Fruit fly (Drosophila melanogaster): ENCODE measurements around the gene heph.

Gene heph

dm6 chr3R:32022088-32022487, 6.8 kb upstream of the heph start:
- TF ChIP-seq Hr83 (GFP tag; optimal IDR thresholded peaks at IDR 0.05; ENCODE audit: poor library complexity, severe bottlenecking) = no peak

DNA sequence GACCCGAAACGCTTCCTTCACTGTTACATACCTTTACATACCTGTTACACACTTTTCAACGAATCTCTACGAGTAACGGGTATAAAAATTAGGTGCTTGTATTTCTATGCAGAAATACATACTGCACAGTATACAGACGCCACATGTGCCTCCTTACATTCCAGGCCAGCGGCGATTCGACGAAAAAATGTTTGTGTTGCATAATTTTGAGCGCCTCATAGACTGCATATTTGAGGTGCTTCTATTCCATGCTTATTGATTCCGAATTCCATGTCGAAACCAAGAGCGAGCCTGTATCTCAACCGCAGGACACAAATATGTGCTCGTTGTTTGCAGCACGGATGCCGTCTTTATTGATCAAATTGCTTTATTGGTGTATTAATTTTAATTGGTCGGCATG, 9.0 kb downstream of the heph start:
- TF ChIP-seq sv (GFP tag; optimal IDR thresholded peaks at IDR 0.05) = no peak
- no peak for TF ChIP-seq woc (GFP tag; optimal IDR thresholded peaks at IDR 0.05)
- no peak for TF ChIP-seq h (GFP tag; optimal IDR thresholded peaks at IDR 0.05)
- no peak for TF ChIP-seq sage (GFP tag; optimal IDR thresholded peaks at IDR 0.05)
- TF ChIP-seq usp (GFP tag; optimal IDR thresholded peaks at IDR 0.05) = no peak
- no peak for TF ChIP-seq lola (GFP tag; optimal IDR thresholded peaks at IDR 0.05)
- TF ChIP-seq dsf (GFP tag; optimal IDR thresholded peaks at IDR 0.05; ENCODE audit: borderline replicate concordance) = no peak
- no peak for TF ChIP-seq dl (GFP tag; optimal IDR thresholded peaks at IDR 0.05; ENCODE audit: insufficient read depth in 1 of 2, partially characterized antibody in 2 of 2)
- no peak for TF ChIP-seq rgr (GFP tag; optimal IDR thresholded peaks at IDR 0.05)

DNA sequence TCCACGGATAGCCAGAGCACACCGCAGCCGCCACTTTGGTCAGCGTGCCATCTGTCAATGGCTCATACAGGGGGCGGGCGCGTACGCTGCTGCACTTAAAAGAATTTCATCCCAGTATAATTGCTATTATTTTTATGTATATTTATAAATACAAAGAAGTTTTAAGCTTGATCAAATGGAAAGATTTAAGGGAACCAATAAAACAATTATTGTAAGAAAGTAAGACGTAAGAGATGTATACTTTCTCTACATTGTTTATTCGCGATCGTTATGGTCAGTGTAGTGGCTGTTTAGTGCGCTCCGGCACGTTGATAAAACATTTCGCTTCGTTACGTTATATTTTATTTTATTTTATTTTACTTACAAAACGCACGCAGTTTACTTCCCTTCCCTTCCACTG, 23.5 kb downstream of the heph start:
- TF ChIP-seq brk (GFP tag; optimal IDR thresholded peaks at IDR 0.05) (no peak), br (GFP tag; optimal IDR thresholded peaks at IDR 0.05) (no peak), sv (GFP tag; optimal IDR thresholded peaks at IDR 0.05) (no peak), Sp1 (GFP tag; optimal IDR thresholded peaks at IDR 0.05) (peak; percentile 40), Rel (GFP tag; optimal IDR thresholded peaks at IDR 0.05) (no peak), Rel (tag; optimal IDR thresholded peaks at IDR 0.05) (no peak), Dif (GFP tag; optimal IDR thresholded peaks at IDR 0.05; ENCODE audit: partially characterized antibody) (no peak), psq (GFP tag; optimal IDR thresholded peaks at IDR 0.05) (peak; percentile 20), usp (GFP tag; optimal IDR thresholded peaks at IDR 0.05) (no peak), pan (optimal IDR thresholded peaks at IDR 0.05) (no peak), jim (GFP tag; optimal IDR thresholded peaks at IDR 0.05) (no peak), GATAd (GFP tag; optimal IDR thresholded peaks at IDR 0.05) (no peak), dsf (GFP tag; optimal IDR thresholded peaks at IDR 0.05; ENCODE audit: borderline replicate concordance) (no peak), Vsx2 (GFP tag; optimal IDR thresholded peaks at IDR 0.05; ENCODE audit: partially characterized antibody) (no peak), dl (GFP tag; optimal IDR thresholded peaks at IDR 0.05; ENCODE audit: insufficient read depth in 1 of 2, partially characterized antibody in 2 of 2) (no peak), CG9705 (GFP tag; optimal IDR thresholded peaks at IDR 0.05) (no peak), OdsH (GFP tag; optimal IDR thresholded peaks at IDR 0.05) (peak; percentile 30), CrebA (GFP tag; optimal IDR thresholded peaks at IDR 0.05; ENCODE audit: borderline replicate concordance) (no peak), woc (GFP tag; optimal IDR thresholded peaks at IDR 0.05) (no peak), dmrt93B (GFP tag; optimal IDR thresholded peaks at IDR 0.05) (peak; percentile 8), rgr (GFP tag; optimal IDR thresholded peaks at IDR 0.05) (peak; percentile 16), tai (GFP tag; optimal IDR thresholded peaks at IDR 0.05) (no peak), Hr78 (GFP tag; optimal IDR thresholded peaks at IDR 0.05) (no peak), Hnf4 (GFP tag; optimal IDR thresholded peaks at IDR 0.05) (no peak), h (GFP tag; optimal IDR thresholded peaks at IDR 0.05) (peak; percentile 46), Mio (GFP tag; optimal IDR thresholded peaks at IDR 0.05) (no peak), Abd-B (GFP tag; optimal IDR thresholded peaks at IDR 0.05) (no peak), ey (GFP tag; optimal IDR thresholded peaks at IDR 0.05) (no peak), sage (GFP tag; optimal IDR thresholded peaks at IDR 0.05) (no peak), Jra (GFP tag; optimal IDR thresholded peaks at IDR 0.05) (no peak), foxo (GFP tag; optimal IDR thresholded peaks at IDR 0.05) (peak in 1 of 2 experiments; percentile 42), Hr83 (GFP tag; optimal IDR thresholded peaks at IDR 0.05; ENCODE audit: poor library complexity, severe bottlenecking) (no peak), Myc (optimal IDR thresholded peaks at IDR 0.05) (no peak), N (GFP tag; optimal IDR thresholded peaks at IDR 0.05) (no peak), fru (GFP tag; optimal IDR thresholded peaks at IDR 0.05) (peak; percentile 29), CG32264 (GFP tag; optimal IDR thresholded peaks at IDR 0.05) (no peak), lola (GFP tag; optimal IDR thresholded peaks at IDR 0.05) (no peak), HLH106 (tag; optimal IDR thresholded peaks at IDR 0.05) (peak; percentile 46), Dfd (GFP tag; optimal IDR thresholded peaks at IDR 0.05) (no peak)

Measured in whole organism, wandering third instar larva.